Worm (Caenorhabditis elegans) whole organism, L4 larva: ENCODE results near the gene clec-56.
A peak's percentile ranks its signal among the peaks of the same experiment; 100 is the strongest.

Experiments used
- F10B5.3 ChIP-seq: sonication (generic microtip); optimal IDR thresholded peaks from 2 replicates; lab custom pipeline; 2016; ENCODE audit warnings: mild to moderate bottlenecking, missing genetic modification characterization, missing compliant biosample characterization
- F37D6.2 ChIP-seq: sonication (generic microtip); optimal IDR thresholded peaks from 2 replicates; lab custom pipeline; 2016; ENCODE audit warnings: mild to moderate bottlenecking, missing genetic modification characterization, missing compliant biosample characterization
- F44E2.7 ChIP-seq: fragments of 200-800 bp; sonication (Bioruptor generic); IDR thresholded peaks from 2 replicates; pipeline ENCODE4 v2.1.2; 2022; ENCODE audit warnings: missing genetic modification characterization, missing compliant biosample characterization
- R02D3.7 ChIP-seq: fragments of 150-350 bp; sonication (generic microtip); optimal IDR thresholded peaks from 3 replicates; lab custom pipeline; 2014; ENCODE audit warnings: missing biosample characterization, missing genetic modification characterization
- T20F7.1 ChIP-seq: fragments of 200-800 bp; sonication (Bioruptor generic); optimal IDR thresholded peaks from 2 replicates; lab custom pipeline; 2018; ENCODE audit warnings: mild to moderate bottlenecking, missing genetic modification characterization, missing compliant biosample characterization
- T26A8.4 ChIP-seq: fragments of 200-800 bp; sonication (Bioruptor generic); IDR thresholded peaks from 2 replicates; pipeline ENCODE4 v1.3.6; 2022; ENCODE audit warnings: missing genetic modification characterization, missing compliant biosample characterization
- Y5F2A.4 ChIP-seq: fragments of 200-800 bp; sonication (Bioruptor generic); optimal IDR thresholded peaks from 2 replicates; lab custom pipeline; 2018; ENCODE audit warnings: mild to moderate bottlenecking, missing genetic modification characterization, missing compliant biosample characterization
- aha-1 ChIP-seq: fragments of 150-350 bp; peaks from one replicate; lab custom pipeline; 2014; ENCODE audit warnings: missing biosample characterization, missing genetic modification characterization
- ama-1 ChIP-seq: fragments of 150-350 bp; optimal IDR thresholded peaks from 2 replicates; lab custom pipeline; 2014; ENCODE audit warnings: inconsistent platforms, mixed read lengths
- arid-1 ChIP-seq: fragments of 200-800 bp; sonication (Bioruptor generic); conservative IDR thresholded peaks from 2 replicates; pipeline ENCODE4 v1.3.6; 2022; ENCODE audit warnings: missing genetic modification reagents, missing genetic modification characterization, missing compliant biosample characterization
- ceh-32 ChIP-seq: sonication (generic microtip); optimal IDR thresholded peaks from 2 replicates; lab custom pipeline; 2016; ENCODE audit warnings: mild to moderate bottlenecking, missing genetic modification characterization, missing compliant biosample characterization; ENCODE audit not compliant: poor library complexity
- ceh-62 ChIP-seq: sonication (generic microtip); optimal IDR thresholded peaks from 2 replicates; lab custom pipeline; 2017; ENCODE audit warnings: missing biosample characterization, missing genetic modification characterization
- cey-2 ChIP-seq: sonication (generic microtip); optimal IDR thresholded peaks from 3 replicates; lab custom pipeline; 2017; ENCODE audit warnings: missing genetic modification characterization, mild to moderate bottlenecking, missing compliant biosample characterization, antibody characterized with exemption, borderline replicate concordance; ENCODE audit not compliant: insufficient read depth
- ctbp-1 ChIP-seq: fragments of 200-800 bp; sonication (Bioruptor generic); IDR thresholded peaks from 2 replicates; pipeline ENCODE4 v1.3.6; 2022; ENCODE audit warnings: missing genetic modification reagents, missing genetic modification characterization, missing compliant biosample characterization
- daf-16 ChIP-seq, 3 experiments: sonication (generic microtip); optimal IDR thresholded peaks; 2 replicates each; lab custom pipeline; 2016 to 2017; ENCODE audit warnings: missing genetic modification characterization in 3 of 3, missing genetic modification reagents in 3 of 3, mild to moderate bottlenecking in 2 of 3, missing compliant biosample characterization in 2 of 3, missing biosample characterization in 1 of 3, moderate library complexity in 1 of 3
- dmd-6 ChIP-seq: fragments of 200-800 bp; sonication (Bioruptor generic); IDR thresholded peaks from 2 replicates; pipeline ENCODE4 v1.3.6; 2022; ENCODE audit warnings: missing genetic modification reagents, missing genetic modification characterization, missing compliant biosample characterization
- dmd-8 ChIP-seq: fragments of 200-800 bp; sonication (Bioruptor generic); IDR thresholded peaks from 2 replicates; pipeline ENCODE4 v1.3.6; 2022; ENCODE audit warnings: missing genetic modification characterization, missing compliant biosample characterization
- egl-27 ChIP-seq: sonication (generic microtip); optimal IDR thresholded peaks from 3 replicates; lab custom pipeline; 2017; ENCODE audit warnings: missing biosample characterization, missing genetic modification reagents, missing genetic modification characterization
- gei-8 ChIP-seq: fragments of 200-800 bp; sonication (Bioruptor generic); optimal IDR thresholded peaks from 2 replicates; lab custom pipeline; 2018; ENCODE audit warnings: mild to moderate bottlenecking, missing genetic modification characterization, missing compliant biosample characterization
- hif-1 ChIP-seq, 2 experiments: sonication (generic microtip); optimal IDR thresholded peaks; 2 replicates each; lab custom pipeline; 2016 to 2017; ENCODE audit warnings: missing compliant biosample characterization in 2 of 2, missing genetic modification characterization in 2 of 2, missing genetic modification reagents in 2 of 2, missing genotype in 2 of 2, mild to moderate bottlenecking in 1 of 2
- hmg-1.1 ChIP-seq: fragments of 200-800 bp; sonication (Bioruptor generic); IDR thresholded peaks from 2 replicates; pipeline ENCODE4 v1.3.6; 2022; ENCODE audit warnings: missing genetic modification reagents, missing genetic modification characterization, missing compliant biosample characterization
- lim-7 ChIP-seq: fragments of 200-800 bp; sonication (Bioruptor generic); IDR thresholded peaks from 2 replicates; pipeline ENCODE4 v1.3.6; 2022; ENCODE audit warnings: missing genetic modification characterization, missing compliant biosample characterization
- lin-1 ChIP-seq: fragments of 200-800 bp; sonication (Bioruptor generic); IDR thresholded peaks from 2 replicates; pipeline ENCODE4 v1.3.6; 2022; ENCODE audit warnings: missing genetic modification reagents, missing genetic modification characterization, missing compliant biosample characterization
- lin-15B ChIP-seq: fragments of 150-350 bp; sonication (generic microtip); optimal IDR thresholded peaks from 3 replicates; lab custom pipeline; 2014; ENCODE audit warnings: missing biosample characterization, missing genetic modification characterization
- lin-39 ChIP-seq: fragments of 150-350 bp; optimal IDR thresholded peaks from 2 replicates; lab custom pipeline; 2014; ENCODE audit warnings: missing biosample characterization, missing genetic modification reagents, missing genetic modification characterization
- madf-9 ChIP-seq: fragments of 200-800 bp; sonication (Bioruptor generic); conservative IDR thresholded peaks from 2 replicates; pipeline ENCODE4 v1.3.6; 2022; ENCODE audit warnings: missing genetic modification reagents, missing genetic modification characterization, missing compliant biosample characterization
- mdl-1 ChIP-seq, 2 experiments: fragments of 150-350 bp in 1 of 2; sonication (generic microtip) in 1 of 2; optimal IDR thresholded peaks; 2 replicates each; lab custom pipeline; 2014 to 2017; ENCODE audit warnings: missing biosample characterization in 2 of 2, missing genetic modification characterization in 2 of 2
- mep-1 ChIP-seq: fragments of 150-350 bp; sonication (generic microtip); optimal IDR thresholded peaks from 3 replicates; lab custom pipeline; 2014; ENCODE audit warnings: missing biosample characterization, missing genetic modification characterization
- mxl-2 ChIP-seq: fragments of 200-800 bp; sonication (Bioruptor generic); conservative IDR thresholded peaks from 2 replicates; pipeline ENCODE4 v1.3.6; 2022; ENCODE audit warnings: missing genetic modification reagents, missing genetic modification characterization, missing compliant biosample characterization
- mxl-3 ChIP-seq: fragments of 200-800 bp; sonication (Bioruptor generic); optimal IDR thresholded peaks from 2 replicates; lab custom pipeline; 2018; ENCODE audit warnings: mild to moderate bottlenecking, missing genetic modification characterization, missing compliant biosample characterization
- nhr-11 ChIP-seq: fragments of 150-350 bp; optimal IDR thresholded peaks from 2 replicates; lab custom pipeline; 2014; ENCODE audit warnings: missing biosample characterization, missing genetic modification characterization
- nhr-111 ChIP-seq: fragments of 200-800 bp; sonication (Bioruptor generic); optimal IDR thresholded peaks from 2 replicates; lab custom pipeline; 2018; ENCODE audit warnings: mild to moderate bottlenecking, missing genetic modification characterization, missing compliant biosample characterization
- nhr-25 ChIP-seq: sonication (generic microtip); optimal IDR thresholded peaks from 2 replicates; lab custom pipeline; 2017; ENCODE audit warnings: missing genetic modification characterization, mild to moderate bottlenecking, missing compliant biosample characterization, antibody characterized with exemption, moderate library complexity, borderline replicate concordance; ENCODE audit not compliant: insufficient read depth
- nhr-6 ChIP-seq: fragments of 150-350 bp; optimal IDR thresholded peaks from 2 replicates; lab custom pipeline; 2014; ENCODE audit warnings: missing biosample characterization, missing genetic modification characterization
- nhr-77 ChIP-seq: fragments of 150-350 bp; optimal IDR thresholded peaks from 2 replicates; lab custom pipeline; 2014; ENCODE audit warnings: missing biosample characterization, missing genetic modification characterization
- pha-4 ChIP-seq, 2 experiments: fragments of 150-350 bp in 1 of 2; fragments of 200-800 bp in 1 of 2; sonication (Bioruptor generic) in 1 of 2; IDR thresholded peaks in 1 of 2; optimal IDR thresholded peaks in 1 of 2; 2 replicates each; pipeline versions ENCODE4 v1.3.6 to Lab custom; 2014 to 2022; ENCODE audit warnings: missing genetic modification characterization in 2 of 2, missing genetic modification reagents in 2 of 2, missing biosample characterization in 1 of 2, missing compliant biosample characterization in 1 of 2
- set-16 ChIP-seq: fragments of 200-800 bp; sonication (Bioruptor generic); IDR thresholded peaks from 2 replicates; pipeline ENCODE4 v1.3.6; 2022; ENCODE audit warnings: missing genetic modification reagents, missing genetic modification characterization, missing compliant biosample characterization
- snpc-1.2 ChIP-seq: fragments of 200-800 bp; sonication (Bioruptor generic); IDR thresholded peaks from 2 replicates; pipeline ENCODE4 v1.3.6; 2022; ENCODE audit warnings: missing genetic modification reagents, missing genetic modification characterization, missing compliant biosample characterization
- spr-3 ChIP-seq: fragments of 200-800 bp; sonication (Bioruptor generic); optimal IDR thresholded peaks from 2 replicates; lab custom pipeline; 2018; ENCODE audit warnings: mild to moderate bottlenecking, missing genetic modification characterization, missing compliant biosample characterization
- tra-1 ChIP-seq: fragments of 200-800 bp; sonication (Bioruptor generic); IDR thresholded peaks from 2 replicates; pipeline ENCODE4 v1.3.6; 2022; ENCODE audit warnings: missing genetic modification reagents, missing genetic modification characterization, missing compliant biosample characterization
- unc-39 ChIP-seq: sonication (generic microtip); optimal IDR thresholded peaks from 2 replicates; lab custom pipeline; 2017; ENCODE audit warnings: missing biosample characterization, missing genetic modification characterization
- unc-62 ChIP-seq, 3 experiments: fragments of 150-350 bp in 1 of 3; sonication (generic microtip); optimal IDR thresholded peaks in 2 of 3; peaks in 1 of 3; 1 replicate in 1 of 3; 2 replicates in 2 of 3; lab custom pipeline; 2014 to 2017; ENCODE audit warnings: missing biosample characterization in 3 of 3, missing genetic modification characterization in 3 of 3, missing genetic modification reagents in 3 of 3, missing genotype in 1 of 3
- vab-7 ChIP-seq: fragments of 200-800 bp; sonication (Bioruptor generic); IDR thresholded peaks from 2 replicates; pipeline ENCODE4 v1.3.6; 2022; ENCODE audit warnings: missing genetic modification reagents, missing genetic modification characterization, missing compliant biosample characterization
- zag-1 ChIP-seq: fragments of 150-350 bp; optimal IDR thresholded peaks from 2 replicates; lab custom pipeline; 2014; ENCODE audit warnings: missing biosample characterization, missing genetic modification characterization
- zfp-2 ChIP-seq: sonication (generic microtip); optimal IDR thresholded peaks from 2 replicates; lab custom pipeline; 2016; ENCODE audit warnings: mild to moderate bottlenecking, missing genetic modification characterization, missing compliant biosample characterization
- zip-11 ChIP-seq: fragments of 200-800 bp; sonication (Bioruptor generic); IDR thresholded peaks from 2 replicates; pipeline ENCODE4 v1.3.6; 2022; ENCODE audit warnings: missing genetic modification characterization, missing compliant biosample characterization
- ztf-11 ChIP-seq: fragments of 150-350 bp; optimal IDR thresholded peaks from 2 replicates; lab custom pipeline; 2014; ENCODE audit warnings: missing biosample characterization, missing genetic modification characterization
- ztf-7 ChIP-seq: fragments of 150-350 bp; optimal IDR thresholded peaks from 2 replicates; lab custom pipeline; 2014; ENCODE audit warnings: missing biosample characterization, missing genetic modification characterization

clec-56 gene

ce11 chrV:14501136-14501535, 26.9 kb downstream of the clec-56 start, which contains the start of gene R02D5.24:
R02D5.24 (plus strand) TSS chrV:14501340.
- no peak for TF ChIP-seq cey-2 (tag; lab: Kevin White, UChicago)
- no peak for TF ChIP-seq arid-1 (GFP tag; lab: Robert Waterston, UW)
- no peak for TF ChIP-seq ceh-62
- TF ChIP-seq aha-1 (tag; lab: Kevin White, UChicago) = peak; percentile 64
- no peak for TF ChIP-seq Y5F2A.4 (GFP tag; lab: Kevin White, UChicago)
- TF ChIP-seq unc-39 (tag; lab: Kevin White, UChicago) = no peak
- peak; percentile 63 for TF ChIP-seq nhr-6
- no peak for TF ChIP-seq T26A8.4 (GFP tag; lab: Robert Waterston, UW)
- TF ChIP-seq F37D6.2 (tag; lab: Kevin White, UChicago) = no peak
- no peak for TF ChIP-seq lin-39 (tag; lab: Kevin White, UChicago)
- no peak for TF ChIP-seq ama-1

- no peak for TF ChIP-seq hmg-1.1
- no peak for TF ChIP-seq gei-8
- no peak for TF ChIP-seq F10B5.3 (tag; lab: Kevin White, UChicago)
- no peak for TF ChIP-seq nhr-11 (tag; lab: Kevin White, UChicago)
- TF ChIP-seq snpc-1.2 (GFP tag; lab: Robert Waterston, UW) = no peak
- 0 out of 2 replicates have a peak, but pooled peaks have one; percentile 22 for TF ChIP-seq tra-1 (GFP tag; lab: Robert Waterston, UW)
- TF ChIP-seq zip-11 (GFP tag; lab: Robert Waterston, UW) = no peak
- TF ChIP-seq mxl-2 = no peak
- TF ChIP-seq ama-1 = no peak
- TF ChIP-seq dmd-6 = peak; percentile 50; the same call in 1 of the 2 replicates
- TF ChIP-seq ctbp-1 (GFP tag; lab: Robert Waterston, UW) = no peak
- TF ChIP-seq unc-62 (GFP tag; optimal IDR thresholded peaks at IDR 0.05 in 1 of 2; lab: Kevin White, UChicago) = no peak
- TF ChIP-seq unc-62 (tag; optimal IDR thresholded peaks at IDR 0.05; lab: Kevin White, UChicago) = no peak
- TF ChIP-seq Y5F2A.4 (GFP tag; lab: Kevin White, UChicago) = no peak
- TF ChIP-seq egl-27 (tag; lab: Kevin White, UChicago) = no peak
- TF ChIP-seq madf-9 (GFP tag; lab: Robert Waterston, UW) = no peak
- no peak for TF ChIP-seq zfp-2 (tag; lab: Kevin White, UChicago)
- TF ChIP-seq nhr-77 (tag; lab: Kevin White, UChicago) = peak; percentile 68
- no peak for TF ChIP-seq ztf-7
- no peak for TF ChIP-seq T26A8.4 (GFP tag; lab: Robert Waterston, UW)
- no peak for TF ChIP-seq pha-4 (GFP tag; IDR thresholded peaks at IDR 0.05; lab: Robert Waterston, UW)
- no peak for TF ChIP-seq pha-4 (tag; optimal IDR thresholded peaks at IDR 0.05; lab: Kevin White, UChicago)
- no peak for TF ChIP-seq vab-7
- TF ChIP-seq T20F7.1 = no peak
- TF ChIP-seq nhr-25 (tag; lab: Kevin White, UChicago) = no peak
- TF ChIP-seq mxl-3 (GFP tag; lab: Kevin White, UChicago) = peak; percentile 1
- no peak for TF ChIP-seq zag-1
- TF ChIP-seq lim-7 (GFP tag; lab: Robert Waterston, UW) = no peak
- no peak for TF ChIP-seq ztf-11 (tag; lab: Kevin White, UChicago)
- no peak for TF ChIP-seq spr-3
- TF ChIP-seq mep-1 = peak; percentile 30
- no peak for TF ChIP-seq dmd-8 (GFP tag; lab: Robert Waterston, UW)
- TF ChIP-seq ceh-32 (tag; lab: Kevin White, UChicago) = no peak
- TF ChIP-seq hif-1 (tag; optimal IDR thresholded peaks at IDR 0.05; lab: Kevin White, UChicago) = no peak
- no peak for TF ChIP-seq R02D3.7
- TF ChIP-seq F44E2.7 (GFP tag; lab: Robert Waterston, UW) = no peak
- TF ChIP-seq mdl-1 (tag; optimal IDR thresholded peaks at IDR 0.05; lab: Kevin White, UChicago) = peak in 1 of 2 experiments; percentile 38
- TF ChIP-seq lin-15B (tag; lab: Kevin White, UChicago) = no peak
- TF ChIP-seq lin-1 = no peak
- TF ChIP-seq set-16 (GFP tag; lab: Robert Waterston, UW) = no peak
- no peak for TF ChIP-seq daf-16 (GFP tag; optimal IDR thresholded peaks at IDR 0.05; lab: Kevin White, UChicago)
- peak; percentile 78 for TF ChIP-seq daf-16 (tag; optimal IDR thresholded peaks at IDR 0.05; lab: Kevin White, UChicago)
- no peak for TF ChIP-seq nhr-111 (GFP tag; lab: Kevin White, UChicago)
These were observed 28.9 kb downstream of the clec-56 start for ce11 chrV:14503065-14503464.
